Worm (Caenorhabditis elegans): Measurements from ENCODE around the gene bir-1.

- no peak for TF ChIP-seq F13C5.2 (tag; optimal IDR thresholded peaks at IDR 0.05)
- TF ChIP-seq hmbx-1 (tag; optimal IDR thresholded peaks at IDR 0.05) = no peak
- TF ChIP-seq flt-1 (GFP tag; IDR thresholded peaks at IDR 0.05) = no peak
- no peak for TF ChIP-seq ama-1 (optimal IDR thresholded peaks at IDR 0.05)
- no peak for TF ChIP-seq sea-1 (GFP tag; conservative IDR thresholded peaks at IDR 0.05)
- no peak for TF ChIP-seq B0310.2 (tag; optimal IDR thresholded peaks at IDR 0.05)
Observed at ce11 chrV:11621276-11621675, 23.0 kb upstream of the bir-1 start.
